Fruit fly (Drosophila melanogaster) Kc167 (cell line): Measurements from ENCODE around the gene CG31823.

ENCODE experiments used
- Sin3A ChIP-seq: fragments of >200 bp; optimal IDR thresholded peaks from 2 replicates; lab custom pipeline; 2018; ENCODE audit warnings: missing external identifiers
- psq ChIP-seq: fragments of >200 bp; optimal IDR thresholded peaks from 2 replicates; lab custom pipeline; 2017; ENCODE audit warnings: missing external identifiers
- ttk ChIP-seq: sonication (Bioruptor generic); optimal IDR thresholded peaks from 2 replicates; lab custom pipeline; 2017; ENCODE audit warnings: missing external identifiers

dm6 chr2L:15936138-15936537, 35.8 kb upstream of the CG31823 start:
- no peak for TF ChIP-seq ttk (lab: Kevin White, UChicago)
- no peak for TF ChIP-seq Sin3A (lab: Kevin White, UChicago)
- no peak for TF ChIP-seq psq (lab: Kevin White, UChicago)
